Fruit fly (Drosophila melanogaster) whole organism: ENCODE measurements around the gene Exo70.

Experiments used
- Dll ChIP-seq: fragments of >200 bp; optimal IDR thresholded peaks from 2 replicates; lab custom pipeline; 2017
- EcR ChIP-seq, 2 experiments: fragments of >200 bp; optimal IDR thresholded peaks; 2 replicates each; lab custom pipeline; 2017; ENCODE audit warnings: missing biosample characterization in 2 of 2, missing genetic modification characterization in 2 of 2, missing genetic modification reagents in 2 of 2
- psq ChIP-seq: fragments of >200 bp; optimal IDR thresholded peaks from 2 replicates; lab custom pipeline; 2017
- usp ChIP-seq: fragments of >200 bp; optimal IDR thresholded peaks from 2 replicates; lab custom pipeline; 2017; ENCODE audit warnings: missing biosample characterization, missing genetic modification characterization, mixed read lengths

DNA sequence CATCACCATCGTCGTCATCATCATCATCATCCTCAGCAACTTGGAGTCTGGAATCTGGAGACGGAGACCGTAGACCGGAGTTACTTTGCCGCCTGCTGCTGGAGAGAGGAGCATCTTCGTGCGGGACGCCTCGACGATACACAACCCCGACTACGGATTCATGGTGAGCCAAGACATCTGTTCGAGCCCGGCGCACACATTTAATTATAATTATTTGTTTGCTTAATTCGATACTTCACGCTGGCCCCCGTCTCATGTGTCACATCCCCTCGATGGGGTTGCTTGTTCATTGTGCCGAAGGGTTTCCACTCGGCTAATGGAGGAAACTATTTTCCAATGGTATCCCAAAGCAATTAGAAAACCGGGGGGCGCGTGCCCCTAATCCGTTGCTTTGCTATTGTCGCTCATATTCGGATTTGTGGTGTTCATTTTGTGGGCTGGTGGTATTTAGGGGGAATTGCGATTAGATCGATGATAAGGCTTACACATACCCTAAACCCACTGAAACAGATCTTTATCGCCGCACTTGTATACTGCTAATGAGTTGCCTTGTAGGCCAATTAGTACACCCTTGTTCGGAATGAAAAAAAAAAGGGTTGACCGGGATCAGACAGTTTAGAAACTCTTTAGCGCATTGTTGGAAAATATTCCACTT, 40.4 kb downstream of the Exo70 start:
- TF ChIP-seq psq (lab: Kevin White, UChicago) (no peak), Dll (no peak), usp (GFP tag; lab: Kevin White, UChicago) (no peak), EcR (GFP tag; optimal IDR thresholded peaks at IDR 0.05; lab: Kevin White, UChicago) (no peak)
